Worm (Caenorhabditis elegans): ENCODE data around the gene col-113.

The col-113 gene

ce11 chrIV:7149020-7149601, 3.2 kb downstream of the col-113 start, which contains the start of gene C34D4.4 (continued):
- TF ChIP-seq lin-1 (GFP tag; IDR thresholded peaks at IDR 0.05) (no peak), T26A8.4 (GFP tag; IDR thresholded peaks at IDR 0.05) (no peak), pha-4 (GFP tag; IDR thresholded peaks at IDR 0.05) (no peak), pha-4 (tag; optimal IDR thresholded peaks at IDR 0.05) (peak; percentile 13), ztf-11 (tag; optimal IDR thresholded peaks at IDR 0.05) (no peak), pqm-1 (tag; optimal IDR thresholded peaks at IDR 0.05) (no peak), lin-39 (tag; optimal IDR thresholded peaks at IDR 0.05) (no peak), duxl-1 (tag; optimal IDR thresholded peaks at IDR 0.05; ENCODE audit: poor library complexity) (no peak), hlh-30 (tag; optimal IDR thresholded peaks at IDR 0.05; ENCODE audit: insufficient read depth) (peak; percentile 1), aha-1 (tag) (peak; percentile 56), ZK337.2 (GFP tag; IDR thresholded peaks at IDR 0.05) (no peak), F10B5.3 (tag; optimal IDR thresholded peaks at IDR 0.05) (no peak), aly-2 (tag; optimal IDR thresholded peaks at IDR 0.05) (no peak), zip-2 (tag; optimal IDR thresholded peaks at IDR 0.05) (no peak), nhr-76 (tag; optimal IDR thresholded peaks at IDR 0.05) (no peak), snpc-4 (tag; optimal IDR thresholded peaks at IDR 0.05) (no peak), dmd-6 (GFP tag; IDR thresholded peaks at IDR 0.05) (0 out of 2 replicates have a peak, but pooled peaks have one; percentile 15), sdz-12 (GFP tag; optimal IDR thresholded peaks at IDR 0.05) (no peak), jun-1 (tag; optimal IDR thresholded peaks at IDR 0.05) (no peak), ZK546.5 (tag; optimal IDR thresholded peaks at IDR 0.05) (no peak), lir-3 (tag; optimal IDR thresholded peaks at IDR 0.05) (no peak), tra-1 (GFP tag; IDR thresholded peaks at IDR 0.05) (no peak), F37D6.2 (tag; optimal IDR thresholded peaks at IDR 0.05) (no peak), lin-15B (tag; optimal IDR thresholded peaks at IDR 0.05) (no peak), unc-62 (GFP tag; optimal IDR thresholded peaks at IDR 0.05 in 1 of 2) (no peak), unc-62 (tag; optimal IDR thresholded peaks at IDR 0.05) (no peak), D1046.2 (GFP tag; IDR thresholded peaks at IDR 0.05) (no peak), hlh-11 (tag; optimal IDR thresholded peaks at IDR 0.05) (peak; percentile 25), unc-130 (GFP tag; optimal IDR thresholded peaks at IDR 0.05) (no peak), ceh-82 (tag; optimal IDR thresholded peaks at IDR 0.05) (no peak), ceh-20 (GFP tag; IDR thresholded peaks at IDR 0.05) (no peak), attf-4 (tag; optimal IDR thresholded peaks at IDR 0.05) (no peak), T20F7.1 (GFP tag; optimal IDR thresholded peaks at IDR 0.05) (no peak), lin-29 (GFP tag; IDR thresholded peaks at IDR 0.05) (no peak), egl-27 (tag; optimal IDR thresholded peaks at IDR 0.05) (no peak)

ce11 chrIV:7147722-7148121, 4.6 kb downstream of the col-113 start:
- no peak for TF ChIP-seq F10B5.3 (tag; optimal IDR thresholded peaks at IDR 0.05)
- TF ChIP-seq lin-38 (GFP tag; IDR thresholded peaks at IDR 0.05): peak; percentile 29; the same call in 1 of the 2 replicates
- peak; percentile 69 for TF ChIP-seq hlh-11 (tag; optimal IDR thresholded peaks at IDR 0.05)
- TF ChIP-seq nhr-77 (tag; optimal IDR thresholded peaks at IDR 0.05): peak; percentile 6
- no peak for TF ChIP-seq ces-1 (GFP tag; optimal IDR thresholded peaks at IDR 0.05)
- TF ChIP-seq zfp-2 (tag; optimal IDR thresholded peaks at IDR 0.05): no peak
- TF ChIP-seq spr-3 (GFP tag; optimal IDR thresholded peaks at IDR 0.05): no peak
- peak; percentile 25 for TF ChIP-seq dve-1 (tag; optimal IDR thresholded peaks at IDR 0.05; ENCODE audit: insufficient read depth)
- no peak for TF ChIP-seq daf-19 (GFP tag; conservative IDR thresholded peaks at IDR 0.05)
- no peak for TF ChIP-seq aly-2 (tag; optimal IDR thresholded peaks at IDR 0.05)
- TF ChIP-seq nhr-11 (tag; optimal IDR thresholded peaks at IDR 0.05): no peak
- TF ChIP-seq mes-2 (tag; optimal IDR thresholded peaks at IDR 0.05; ENCODE audit: poor library complexity, severe bottlenecking): peak; percentile 6
- TF ChIP-seq Y48G9A.11 (GFP tag; IDR thresholded peaks at IDR 0.05): no peak
- TF ChIP-seq unc-39 (tag; optimal IDR thresholded peaks at IDR 0.05): no peak
- TF ChIP-seq fkh-10 (GFP tag; optimal IDR thresholded peaks at IDR 0.05): peak; percentile 15
- no peak for TF ChIP-seq lin-39 (tag; optimal IDR thresholded peaks at IDR 0.05)
- no peak for TF ChIP-seq skn-1 (tag; optimal IDR thresholded peaks at IDR 0.05)
- TF ChIP-seq hlh-30 (tag; optimal IDR thresholded peaks at IDR 0.05; ENCODE audit: insufficient read depth): peak; percentile 73
- no peak for TF ChIP-seq mxl-3 (GFP tag; optimal IDR thresholded peaks at IDR 0.05)
- no peak for TF ChIP-seq ztf-11 (tag; optimal IDR thresholded peaks at IDR 0.05)
- TF ChIP-seq madf-9 (GFP tag; conservative IDR thresholded peaks at IDR 0.05): no peak
- TF ChIP-seq daf-8 (GFP tag; IDR thresholded peaks at IDR 0.05): no peak
- no peak for TF ChIP-seq nhr-25 (tag; optimal IDR thresholded peaks at IDR 0.05; ENCODE audit: borderline replicate concordance, insufficient read depth)
- no peak for TF ChIP-seq F37D6.2 (tag; optimal IDR thresholded peaks at IDR 0.05)

All from whole organism, L4 larva.